Worm (Caenorhabditis elegans) whole organism, young adult: ENCODE measurements around the gene mau-8.

Experiments
- B0261.1 ChIP-seq: sonication (generic microtip); optimal IDR thresholded peaks from 2 replicates; lab custom pipeline; 2016; ENCODE audit warnings: mild to moderate bottlenecking, missing genetic modification characterization, moderate library complexity, missing compliant biosample characterization
- B0336.3 ChIP-seq: fragments of 200-800 bp; sonication (Bioruptor generic); IDR thresholded peaks from 2 replicates; pipeline ENCODE4 v1.3.6; 2022; ENCODE audit warnings: missing genetic modification characterization, missing compliant biosample characterization
- D2030.7 ChIP-seq: fragments of 200-800 bp; sonication (Bioruptor generic); IDR thresholded peaks from 2 replicates; pipeline ENCODE4 v1.3.6; 2022; ENCODE audit warnings: missing genetic modification reagents, missing genetic modification characterization, missing compliant biosample characterization
- F23B12.7 ChIP-seq: sonication (generic microtip); optimal IDR thresholded peaks from 2 replicates; lab custom pipeline; 2017; ENCODE audit warnings: missing genetic modification characterization, mild to moderate bottlenecking, missing compliant biosample characterization, antibody characterized with exemption, moderate library complexity; ENCODE audit not compliant: insufficient read depth
- F37B4.10 ChIP-seq: fragments of 200-800 bp; sonication (Bioruptor generic); IDR thresholded peaks from 2 replicates; pipeline ENCODE4 v1.3.6; 2022; ENCODE audit warnings: missing genetic modification characterization, missing compliant biosample characterization
- F55B11.4 ChIP-seq: sonication (generic microtip); optimal IDR thresholded peaks from 2 replicates; lab custom pipeline; 2016; ENCODE audit warnings: missing compliant biosample characterization, missing genetic modification characterization, borderline replicate concordance; ENCODE audit not compliant: insufficient read depth
- F57C9.4 ChIP-seq: sonication (generic microtip); optimal IDR thresholded peaks from 2 replicates; lab custom pipeline; 2017; ENCODE audit warnings: mild to moderate bottlenecking, missing genetic modification characterization, missing compliant biosample characterization
- K11D2.4 ChIP-seq: fragments of 200-800 bp; sonication (Bioruptor generic); IDR thresholded peaks from 2 replicates; pipeline ENCODE4 v1.3.6; 2022; ENCODE audit warnings: missing genetic modification reagents, missing genetic modification characterization, missing compliant biosample characterization
- T26A5.8 ChIP-seq: sonication (generic microtip); optimal IDR thresholded peaks from 2 replicates; lab custom pipeline; 2016; ENCODE audit warnings: missing genetic modification characterization, missing compliant biosample characterization
- Y53F4B.3 ChIP-seq: fragments of 200-800 bp; sonication (Bioruptor generic); IDR thresholded peaks from 2 replicates; pipeline ENCODE4 v1.3.6; 2022; ENCODE audit warnings: missing genetic modification reagents, missing genetic modification characterization, missing compliant biosample characterization
- Y53G8AR.9 ChIP-seq: fragments of 200-800 bp; sonication (Bioruptor generic); conservative IDR thresholded peaks from 2 replicates; pipeline ENCODE4 v1.3.6; 2022; ENCODE audit warnings: missing genetic modification reagents, missing genetic modification characterization, missing compliant biosample characterization
- akir-1 ChIP-seq: fragments of 200-800 bp; sonication (Bioruptor generic); optimal IDR thresholded peaks from 2 replicates; lab custom pipeline; 2018; ENCODE audit warnings: mild to moderate bottlenecking, missing genetic modification characterization, moderate library complexity, missing compliant biosample characterization
- ama-1 ChIP-seq, 3 experiments: fragments of 150-350 bp in 1 of 3; sonication (generic microtip) in 2 of 3; optimal IDR thresholded peaks; 2 replicates each; lab custom pipeline; 2014 to 2018; ENCODE audit warnings: missing biosample characterization in 2 of 3, missing genetic modification characterization in 2 of 3, missing genetic modification reagents in 2 of 3
- aptf-3 ChIP-seq: fragments of 200-800 bp; sonication (Bioruptor generic); IDR thresholded peaks from 2 replicates; pipeline ENCODE4 v1.3.6; 2022; ENCODE audit warnings: missing genetic modification characterization, missing compliant biosample characterization
- atf-7 ChIP-seq: sonication (generic microtip); optimal IDR thresholded peaks from 2 replicates; lab custom pipeline; 2017; ENCODE audit warnings: mild to moderate bottlenecking, missing genetic modification characterization, missing compliant biosample characterization
- attf-3 ChIP-seq: fragments of 200-800 bp; sonication (Bioruptor generic); conservative IDR thresholded peaks from 2 replicates; pipeline ENCODE4 v1.3.6; 2022; ENCODE audit warnings: missing genetic modification reagents, missing genetic modification characterization, missing compliant biosample characterization
- bed-2 ChIP-seq: fragments of 200-800 bp; sonication (Bioruptor generic); IDR thresholded peaks from 2 replicates; pipeline ENCODE4 v1.3.6; 2022; ENCODE audit warnings: missing genetic modification reagents, missing genetic modification characterization, missing compliant biosample characterization
- ceh-100 ChIP-seq: fragments of 200-800 bp; sonication (Bioruptor generic); IDR thresholded peaks from 2 replicates; pipeline ENCODE4 v1.3.6; 2022; ENCODE audit warnings: missing genetic modification reagents, missing genetic modification characterization, missing compliant biosample characterization
- ceh-58 ChIP-seq: fragments of 200-800 bp; sonication (Bioruptor generic); IDR thresholded peaks from 2 replicates; pipeline ENCODE4 v1.3.6; 2022; ENCODE audit warnings: missing genetic modification characterization, missing compliant biosample characterization
- chd-7 ChIP-seq: sonication (generic microtip); optimal IDR thresholded peaks from 2 replicates; lab custom pipeline; 2016; ENCODE audit warnings: mild to moderate bottlenecking, missing genetic modification characterization, moderate library complexity, missing compliant biosample characterization
- die-1 ChIP-seq: sonication (generic microtip); optimal IDR thresholded peaks from 2 replicates; lab custom pipeline; 2016; ENCODE audit warnings: missing genotype, mild to moderate bottlenecking, missing genetic modification characterization, missing compliant biosample characterization
- efl-1 ChIP-seq: fragments of 150-350 bp; optimal IDR thresholded peaks from 2 replicates; lab custom pipeline; 2014; ENCODE audit warnings: missing biosample characterization, missing genetic modification reagents, missing genetic modification characterization
- egl-18 ChIP-seq: fragments of 200-800 bp; sonication (Bioruptor generic); IDR thresholded peaks from 2 replicates; pipeline ENCODE4 v1.3.6; 2022; ENCODE audit warnings: missing genetic modification reagents, missing genetic modification characterization, missing compliant biosample characterization
- ets-4 ChIP-seq: fragments of 200-800 bp; sonication (Bioruptor generic); optimal IDR thresholded peaks from 2 replicates; lab custom pipeline; 2018; ENCODE audit warnings: mild to moderate bottlenecking, missing genetic modification characterization, missing compliant biosample characterization
- hlh-26 ChIP-seq: fragments of 200-800 bp; sonication (Bioruptor generic); conservative IDR thresholded peaks from 2 replicates; pipeline ENCODE4 v1.3.6; 2022; ENCODE audit warnings: missing genetic modification reagents, missing genetic modification characterization, missing compliant biosample characterization
- hsf-1 ChIP-seq: fragments of 200-800 bp; sonication (Bioruptor generic); IDR thresholded peaks from 2 replicates; pipeline ENCODE4 v1.3.6; 2022; ENCODE audit warnings: missing genetic modification reagents, missing genetic modification characterization, missing compliant biosample characterization
- let-607 ChIP-seq, 2 experiments: fragments of 200-800 bp in 1 of 2; sonication (Bioruptor generic) in 1 of 2; sonication (generic microtip) in 1 of 2; optimal IDR thresholded peaks; 2 replicates each; lab custom pipeline; 2016 to 2018; ENCODE audit warnings: mild to moderate bottlenecking in 2 of 2, missing compliant biosample characterization in 2 of 2, missing genetic modification characterization in 2 of 2, moderate library complexity in 2 of 2, missing genotype in 1 of 2
- lin-26 ChIP-seq: fragments of 200-800 bp; sonication (Bioruptor generic); IDR thresholded peaks from 2 replicates; pipeline ENCODE4 v1.3.6; 2022; ENCODE audit warnings: missing genetic modification reagents, missing genetic modification characterization, missing compliant biosample characterization
- lin-35 ChIP-seq, 3 experiments: fragments of 150-350 bp in 2 of 3; sonication (generic microtip) in 1 of 3; optimal IDR thresholded peaks; 2 replicates each; lab custom pipeline; 2014 to 2018; ENCODE audit warnings: missing biosample characterization in 3 of 3, missing genetic modification characterization in 3 of 3, missing genetic modification reagents in 3 of 3
- lin-40 ChIP-seq: sonication (generic microtip); optimal IDR thresholded peaks from 2 replicates; lab custom pipeline; 2016; ENCODE audit warnings: missing genetic modification characterization, mild to moderate bottlenecking, missing compliant biosample characterization, missing genotype, missing genetic modification reagents
- lsy-27 ChIP-seq: sonication (generic microtip); optimal IDR thresholded peaks from 2 replicates; lab custom pipeline; 2017; ENCODE audit warnings: missing genetic modification characterization, mild to moderate bottlenecking, missing compliant biosample characterization, antibody characterized with exemption, missing genotype, borderline replicate concordance; ENCODE audit not compliant: insufficient read depth
- madf-8 ChIP-seq: fragments of 200-800 bp; sonication (Bioruptor generic); conservative IDR thresholded peaks from 2 replicates; pipeline ENCODE4 v1.3.6; 2022; ENCODE audit warnings: missing genetic modification reagents, missing genetic modification characterization, missing compliant biosample characterization
- nhr-80 ChIP-seq: sonication (generic microtip); optimal IDR thresholded peaks from 2 replicates; lab custom pipeline; 2016; ENCODE audit warnings: missing genetic modification characterization, missing compliant biosample characterization
- nhr-90 ChIP-seq: sonication (generic microtip); optimal IDR thresholded peaks from 2 replicates; lab custom pipeline; 2016; ENCODE audit warnings: missing genotype, mild to moderate bottlenecking, missing genetic modification characterization, missing compliant biosample characterization
- pbrm-1 ChIP-seq: fragments of 200-800 bp; sonication (Bioruptor generic); IDR thresholded peaks from 2 replicates; pipeline ENCODE4 v1.3.6; 2022; ENCODE audit warnings: missing genetic modification reagents, missing genetic modification characterization, missing compliant biosample characterization
- rcor-1 ChIP-seq: fragments of 200-800 bp; sonication (Bioruptor generic); IDR thresholded peaks from 2 replicates; pipeline ENCODE4 v1.3.6; 2022; ENCODE audit warnings: missing genetic modification reagents, missing genetic modification characterization, missing compliant biosample characterization
- repo-1 ChIP-seq: sonication (generic microtip); optimal IDR thresholded peaks from 2 replicates; lab custom pipeline; 2017; ENCODE audit warnings: mild to moderate bottlenecking, missing genetic modification characterization, missing compliant biosample characterization
- snpc-3.4 ChIP-seq: sonication (generic microtip); optimal IDR thresholded peaks from 2 replicates; lab custom pipeline; 2017; ENCODE audit warnings: missing genetic modification characterization, mild to moderate bottlenecking, missing compliant biosample characterization, antibody characterized with exemption, moderate library complexity, missing genotype, missing genetic modification reagents
- snpc-4 ChIP-seq, 5 experiments: fragments of 150-350 bp in 1 of 5; sonication (generic microtip) in 4 of 5; optimal IDR thresholded peaks; 2 replicates each; lab custom pipeline; 2014 to 2018; ENCODE audit warnings: missing genetic modification characterization in 5 of 5, missing biosample characterization in 3 of 5, antibody characterized with exemption in 2 of 5, mild to moderate bottlenecking in 2 of 5, missing compliant biosample characterization in 2 of 5, missing genotype in 2 of 5, moderate library complexity in 2 of 5, missing genetic modification reagents in 1 of 5
- unc-130 ChIP-seq: sonication (generic microtip); optimal IDR thresholded peaks from 2 replicates; lab custom pipeline; 2016; ENCODE audit warnings: missing genetic modification reagents, missing genetic modification characterization, missing compliant biosample characterization
- unc-62 ChIP-seq: fragments of 150-350 bp; optimal IDR thresholded peaks from 2 replicates; lab custom pipeline; 2014; ENCODE audit warnings: missing biosample characterization, missing genetic modification reagents, missing genetic modification characterization
- ztf-25 ChIP-seq: fragments of 200-800 bp; sonication (Bioruptor generic); IDR thresholded peaks from 2 replicates; pipeline ENCODE4 v1.3.6; 2022; ENCODE audit warnings: missing genetic modification reagents, missing genetic modification characterization, missing compliant biosample characterization
- ztf-26 ChIP-seq: sonication (generic microtip); optimal IDR thresholded peaks from 2 replicates; lab custom pipeline; 2017; ENCODE audit warnings: missing genetic modification characterization, missing compliant biosample characterization

mau-8 gene

ce11 chrIV:13393246-13393716, 15.5 kb downstream of the mau-8 start (continued):
- TF ChIP-seq Y53F4B.3 (GFP tag; lab: Robert Waterston, UW) (no peak), attf-3 (GFP tag; lab: Robert Waterston, UW) (no peak), F23B12.7 (tag; lab: Kevin White, UChicago) (no peak), snpc-3.4 (tag; lab: Kevin White, UChicago) (no peak), bed-2 (GFP tag; lab: Robert Waterston, UW) (no peak), lin-26 (GFP tag; lab: Robert Waterston, UW) (no peak), B0336.3 (GFP tag; lab: Robert Waterston, UW) (no peak)

DNA sequence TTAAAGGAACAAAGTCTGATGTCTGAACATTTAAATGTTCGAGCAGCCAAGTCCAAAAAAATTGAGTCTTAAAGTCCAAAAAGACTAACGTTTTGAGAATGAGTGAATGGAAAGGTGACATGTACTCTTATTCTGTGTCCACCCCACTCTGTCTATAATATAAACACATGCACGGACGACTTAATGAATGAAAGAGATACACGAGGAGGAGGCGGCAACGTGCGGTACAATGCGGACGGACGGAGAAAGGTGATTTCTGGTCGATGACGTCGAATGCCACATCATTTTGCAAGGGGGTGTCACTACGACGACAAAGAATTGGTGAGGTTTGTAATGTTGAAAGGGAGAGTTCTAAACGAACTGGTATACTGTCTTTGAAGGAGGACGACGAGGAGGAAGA, 16.9 kb downstream of the mau-8 start:
- TF ChIP-seq hsf-1 (GFP tag; lab: Robert Waterston, UW), result no peak
- peak; percentile 42 for TF ChIP-seq ama-1 (optimal IDR thresholded peaks at IDR 0.05; lab: Kevin White, UChicago)
- no peak for TF ChIP-seq ama-1 (GFP tag; optimal IDR thresholded peaks at IDR 0.05; lab: Kevin White, UChicago)

- TF ChIP-seq nhr-90 (tag; lab: Kevin White, UChicago), result no peak
- TF ChIP-seq F37B4.10 (GFP tag; lab: Robert Waterston, UW), result no peak
- TF ChIP-seq B0336.3 (GFP tag; lab: Robert Waterston, UW), result peak; percentile 75
- peak; percentile 49; the same call in 1 of the 2 replicates for TF ChIP-seq pbrm-1 (GFP tag; lab: Robert Waterston, UW)
- no peak for TF ChIP-seq aptf-3 (GFP tag; lab: Robert Waterston, UW)
- TF ChIP-seq atf-7 (tag; lab: Kevin White, UChicago), result peak; percentile 82
- TF ChIP-seq unc-130 (GFP tag; lab: Kevin White, UChicago), result no peak
- TF ChIP-seq K11D2.4 (GFP tag; lab: Robert Waterston, UW), result peak; percentile 64; the same call in 1 of the 2 replicates
- no peak for TF ChIP-seq unc-62 (GFP tag; lab: Kevin White, UChicago)
- no peak for TF ChIP-seq F57C9.4 (tag; lab: Kevin White, UChicago)
- no peak for TF ChIP-seq akir-1
- TF ChIP-seq lin-40 (tag; lab: Kevin White, UChicago), result peak; percentile 83
- TF ChIP-seq T26A5.8 (tag; lab: Kevin White, UChicago), result no peak
- TF ChIP-seq efl-1, result no peak
- TF ChIP-seq Y53G8AR.9 (GFP tag; lab: Robert Waterston, UW), result no peak
- 0 out of 2 replicates have a peak, but pooled peaks have one; percentile 43 for TF ChIP-seq lin-26 (GFP tag; lab: Robert Waterston, UW)
- peak in 1 of 3 experiments; percentile 37 for TF ChIP-seq lin-35 (GFP tag; optimal IDR thresholded peaks at IDR 0.05; lab: Kevin White, UChicago)
- peak; percentile 89 for TF ChIP-seq ztf-26 (tag; lab: Kevin White, UChicago)
- TF ChIP-seq B0261.1 (tag; lab: Kevin White, UChicago), result no peak
- no peak for TF ChIP-seq bed-2 (GFP tag; lab: Robert Waterston, UW)
- TF ChIP-seq die-1 (tag; lab: Kevin White, UChicago), result no peak
- TF ChIP-seq egl-18 (GFP tag; lab: Robert Waterston, UW), result no peak
- peak; percentile 57 for TF ChIP-seq nhr-80 (tag; lab: Kevin White, UChicago)
- no peak for TF ChIP-seq D2030.7 (GFP tag; lab: Robert Waterston, UW)
- no peak for TF ChIP-seq ceh-58 (GFP tag; lab: Robert Waterston, UW)
- TF ChIP-seq let-607 (tag; optimal IDR thresholded peaks at IDR 0.05; lab: Kevin White, UChicago), result peak in 1 of 2 experiments; percentile 49
- no peak for TF ChIP-seq snpc-4 (GFP tag; optimal IDR thresholded peaks at IDR 0.05; lab: Kevin White, UChicago)
- TF ChIP-seq snpc-4 (tag; optimal IDR thresholded peaks at IDR 0.05; lab: Kevin White, UChicago), result peak in 3 of 4 experiments; percentile 30 to 51 (median 42)
- TF ChIP-seq lsy-27 (tag; lab: Kevin White, UChicago), result no peak
- no peak for TF ChIP-seq F55B11.4 (tag; lab: Kevin White, UChicago)
- TF ChIP-seq rcor-1 (GFP tag; lab: Robert Waterston, UW), result peak; percentile 49
- peak; percentile 88 for TF ChIP-seq chd-7
- TF ChIP-seq ets-4 (GFP tag; lab: Kevin White, UChicago), result no peak
- TF ChIP-seq ztf-25 (GFP tag; lab: Robert Waterston, UW), result no peak; the same call in 1 of the 2 replicates
- TF ChIP-seq hsf-1 (GFP tag; lab: Robert Waterston, UW), result no peak
- TF ChIP-seq repo-1, result peak; percentile 51
- TF ChIP-seq ceh-100 (GFP tag; lab: Robert Waterston, UW), result no peak
- no peak for TF ChIP-seq madf-8 (GFP tag; lab: Robert Waterston, UW)
- TF ChIP-seq hlh-26 (GFP tag; lab: Robert Waterston, UW), result no peak
Measured at ce11 chrIV:13395255-13395654, 17.4 kb downstream of the mau-8 start.
